Fruit fly (Drosophila melanogaster) whole organism, embryonic: ENCODE data around the gene CG14220.

Experiments used
- Atf6 ChIP-seq: fragments of 200-800 bp; sonication (Bioruptor generic); IDR thresholded peaks from 2 replicates; pipeline ENCODE4 v1.3.6; 2022; ENCODE audit warnings: missing biosample characterization, missing genetic modification characterization
- BEAF-32 ChIP-seq: fragments of 200-800 bp; sonication (Bioruptor generic); optimal IDR thresholded peaks from 3 replicates; lab custom pipeline; 2017; ENCODE audit warnings: missing biosample characterization, missing genetic modification characterization, mild to moderate bottlenecking, moderate library complexity, missing genetic modification reagents
- Blimp-1 ChIP-seq: fragments of 200-800 bp; sonication (Bioruptor generic); optimal IDR thresholded peaks from 3 replicates; lab custom pipeline; 2018; ENCODE audit warnings: missing biosample characterization, missing genetic modification characterization, mild to moderate bottlenecking, moderate library complexity, missing genetic modification reagents
- CG10543 ChIP-seq: fragments of 200-800 bp; sonication (Bioruptor generic); optimal IDR thresholded peaks from 3 replicates; lab custom pipeline; 2017; ENCODE audit warnings: missing biosample characterization, mild to moderate bottlenecking, missing genetic modification characterization, moderate library complexity
- CG11398 ChIP-seq: fragments of 200-800 bp; sonication (Bioruptor generic); optimal IDR thresholded peaks from 2 replicates; lab custom pipeline; 2016; ENCODE audit warnings: missing biosample characterization, missing genetic modification characterization
- CG11560 ChIP-seq: fragments of 200-800 bp; sonication (Bioruptor generic); IDR thresholded peaks from 3 replicates; pipeline ENCODE4 v1.3.6; 2022; ENCODE audit warnings: missing biosample characterization, missing genetic modification characterization
- CG11696 ChIP-seq: fragments of 200-800 bp; sonication (Bioruptor generic); IDR thresholded peaks from 2 replicates; pipeline ENCODE4 v1.3.6; 2022; ENCODE audit warnings: missing biosample characterization, missing genetic modification characterization
- CG12236 ChIP-seq: fragments of 200-800 bp; sonication (Bioruptor generic); optimal IDR thresholded peaks from 2 replicates; lab custom pipeline; 2016; ENCODE audit warnings: missing biosample characterization, missing genetic modification characterization
- CG12299 ChIP-seq: fragments of 200-800 bp; sonication (Bioruptor generic); optimal IDR thresholded peaks from 2 replicates; lab custom pipeline; 2018; ENCODE audit warnings: missing biosample characterization, mild to moderate bottlenecking, missing genetic modification characterization
- CG1233 ChIP-seq: fragments of 200-800 bp; sonication (Bioruptor generic); optimal IDR thresholded peaks from 4 replicates; lab custom pipeline; 2018; ENCODE audit warnings: missing biosample characterization, mild to moderate bottlenecking, missing genetic modification characterization
- CG12744 ChIP-seq: fragments of 200-800 bp; sonication (Bioruptor generic); optimal IDR thresholded peaks from 2 replicates; lab custom pipeline; 2016; ENCODE audit warnings: missing biosample characterization, missing genetic modification characterization
- CG14014 ChIP-seq: fragments of 200-800 bp; sonication (Bioruptor generic); IDR thresholded peaks from 2 replicates; pipeline ENCODE4 v1.3.6; 2022; ENCODE audit warnings: missing biosample characterization, missing genetic modification characterization
- CG16813 ChIP-seq: fragments of 200-800 bp; sonication (Bioruptor generic); IDR thresholded peaks from 3 replicates; pipeline ENCODE4 v1.3.6; 2022; ENCODE audit warnings: missing biosample characterization, missing genetic modification characterization; ENCODE audit not compliant: partially characterized antibody
- CG1832 ChIP-seq: fragments of 200-800 bp; sonication (Bioruptor generic); optimal IDR thresholded peaks from 2 replicates; lab custom pipeline; 2017; ENCODE audit warnings: missing biosample characterization, mild to moderate bottlenecking, missing genetic modification characterization, inconsistent platforms
- CG31224 ChIP-seq: fragments of 200-800 bp; sonication (Bioruptor generic); IDR thresholded peaks from 2 replicates; pipeline ENCODE4 v1.3.6; 2022; ENCODE audit warnings: missing biosample characterization, missing genetic modification characterization
- CG5953 ChIP-seq: fragments of 200-800 bp; sonication (Bioruptor generic); IDR thresholded peaks from 2 replicates; pipeline ENCODE4 v1.3.6; 2022; ENCODE audit warnings: missing biosample characterization, missing genetic modification characterization
- CG6791 ChIP-seq: fragments of 200-800 bp; sonication (Bioruptor generic); IDR thresholded peaks from 3 replicates; pipeline ENCODE4 v1.3.6; 2022; ENCODE audit warnings: missing biosample characterization, missing genetic modification characterization; ENCODE audit not compliant: partially characterized antibody
- CG9437 ChIP-seq: fragments of 200-800 bp; sonication (Bioruptor generic); optimal IDR thresholded peaks from 2 replicates; lab custom pipeline; 2018; ENCODE audit warnings: missing biosample characterization, mild to moderate bottlenecking, missing genetic modification characterization
- CkIIα-i1 ChIP-seq: fragments of 200-800 bp; sonication (Bioruptor generic); IDR thresholded peaks from 2 replicates; pipeline ENCODE4 v1.3.6; 2022; ENCODE audit warnings: missing biosample characterization, missing genetic modification characterization
- D ChIP-seq, 2 experiments: fragments of 200-800 bp in 1 of 2; fragments of >200 bp in 1 of 2; sonication (Bioruptor generic) in 1 of 2; optimal IDR thresholded peaks; 2 replicates in 1 of 2; 3 replicates in 1 of 2; lab custom pipeline; 2017; ENCODE audit warnings: mild to moderate bottlenecking in 1 of 2, missing biosample characterization in 1 of 2, missing genetic modification characterization in 1 of 2, missing genetic modification reagents in 1 of 2
- Dfd ChIP-seq, 2 experiments: fragments of >200 bp; optimal IDR thresholded peaks; 2 replicates each; lab custom pipeline; 2017; ENCODE audit warnings: missing biosample characterization in 2 of 2, missing genetic modification characterization in 2 of 2
- Dll ChIP-seq: fragments of 200-800 bp; sonication (Bioruptor generic); IDR thresholded peaks from 4 replicates; pipeline ENCODE4 v1.3.6; 2022; ENCODE audit warnings: missing biosample characterization, missing genetic modification characterization; ENCODE audit not compliant: partially characterized antibody
- E2f1 ChIP-seq: fragments of 200-800 bp; sonication (Bioruptor generic); IDR thresholded peaks from 2 replicates; pipeline ENCODE4 v1.3.6; 2022; ENCODE audit warnings: missing biosample characterization, missing genetic modification characterization
- Fer3 ChIP-seq: fragments of 200-800 bp; sonication (Bioruptor generic); optimal IDR thresholded peaks from 2 replicates; lab custom pipeline; 2018; ENCODE audit warnings: missing biosample characterization, mild to moderate bottlenecking, missing genetic modification characterization, moderate library complexity
- GATAe ChIP-seq: fragments of 200-800 bp; sonication (Bioruptor generic); conservative IDR thresholded peaks from 2 replicates; pipeline ENCODE4 v1.3.6; 2022; ENCODE audit warnings: missing biosample characterization, missing genetic modification characterization
- Gug ChIP-seq: fragments of 200-800 bp; sonication (Bioruptor generic); IDR thresholded peaks from 4 replicates; pipeline ENCODE4 v1.3.6; 2022; ENCODE audit warnings: missing biosample characterization, missing genetic modification characterization
- HmgZ ChIP-seq: fragments of 200-800 bp; sonication (Bioruptor generic); optimal IDR thresholded peaks from 2 replicates; lab custom pipeline; 2018; ENCODE audit warnings: missing biosample characterization, mild to moderate bottlenecking, missing genetic modification characterization
- Hr39 ChIP-seq: fragments of >200 bp; optimal IDR thresholded peaks from 2 replicates; lab custom pipeline; 2017
- Lhr ChIP-seq: fragments of 200-800 bp; sonication (Bioruptor generic); optimal IDR thresholded peaks from 3 replicates; lab custom pipeline; 2017; ENCODE audit warnings: mild to moderate bottlenecking, missing biosample characterization, missing genetic modification reagents, missing genetic modification characterization
- NfI ChIP-seq: fragments of 200-800 bp; sonication (Bioruptor generic); optimal IDR thresholded peaks from 3 replicates; lab custom pipeline; 2018; ENCODE audit warnings: missing biosample characterization, mild to moderate bottlenecking, missing genetic modification characterization, moderate library complexity
- Opbp ChIP-seq: fragments of 200-800 bp; sonication (Bioruptor generic); IDR thresholded peaks from 3 replicates; pipeline ENCODE4 v1.3.6; 2022; ENCODE audit warnings: missing biosample characterization, missing genetic modification characterization; ENCODE audit not compliant: partially characterized antibody
- Rfx ChIP-seq: fragments of 200-800 bp; sonication (Bioruptor generic); IDR thresholded peaks from 2 replicates; pipeline ENCODE4 v1.3.6; 2022; ENCODE audit warnings: missing biosample characterization, missing genetic modification characterization
- Sin3A ChIP-seq: fragments of >200 bp; optimal IDR thresholded peaks from 2 replicates; lab custom pipeline; 2018
- ash1 ChIP-seq: fragments of 200-800 bp; sonication (Bioruptor generic); optimal IDR thresholded peaks from 2 replicates; lab custom pipeline; 2018; ENCODE audit warnings: missing biosample characterization, mild to moderate bottlenecking, missing genetic modification characterization
- bab2 ChIP-seq: fragments of 200-800 bp; sonication (Bioruptor generic); optimal IDR thresholded peaks from 2 replicates; lab custom pipeline; 2016; ENCODE audit warnings: missing biosample characterization, missing genetic modification characterization
- ci ChIP-seq: fragments of 200-800 bp; sonication (Bioruptor generic); IDR thresholded peaks from 3 replicates; pipeline ENCODE4 v1.3.6; 2022; ENCODE audit warnings: missing biosample characterization, missing genetic modification characterization
- croc ChIP-seq: fragments of 200-800 bp; sonication (Bioruptor generic); conservative IDR thresholded peaks from 3 replicates; pipeline ENCODE4 v1.3.6; 2022; ENCODE audit warnings: missing biosample characterization, missing genetic modification characterization
- dpn ChIP-seq, 2 experiments: fragments of 200-800 bp; sonication (Bioruptor generic); optimal IDR thresholded peaks; 3 replicates each; lab custom pipeline; 2016; ENCODE audit warnings: missing biosample characterization in 2 of 2, missing genetic modification characterization in 2 of 2
- eyg ChIP-seq: fragments of 200-800 bp; sonication (Bioruptor generic); optimal IDR thresholded peaks from 3 replicates; lab custom pipeline; 2016; ENCODE audit warnings: missing biosample characterization, missing genetic modification characterization
- kah ChIP-seq: fragments of 200-800 bp; sonication (Bioruptor generic); optimal IDR thresholded peaks from 2 replicates; lab custom pipeline; 2018; ENCODE audit warnings: missing biosample characterization, mild to moderate bottlenecking, missing genetic modification characterization
- lmd ChIP-seq: fragments of 200-800 bp; sonication (Bioruptor generic); IDR thresholded peaks from 2 replicates; pipeline ENCODE4 v1.3.6; 2022; ENCODE audit warnings: missing biosample characterization, missing genetic modification characterization
- org-1 ChIP-seq: fragments of 200-800 bp; sonication (Bioruptor generic); optimal IDR thresholded peaks from 2 replicates; lab custom pipeline; 2017; ENCODE audit warnings: missing biosample characterization, missing genetic modification characterization
- pb ChIP-seq: fragments of 200-800 bp; sonication (Bioruptor generic); optimal IDR thresholded peaks from 3 replicates; lab custom pipeline; 2016; ENCODE audit warnings: missing biosample characterization, missing genetic modification characterization
- pho ChIP-seq: fragments of 200-800 bp; sonication (Bioruptor generic); optimal IDR thresholded peaks from 2 replicates; lab custom pipeline; 2016; ENCODE audit warnings: missing biosample characterization, missing genetic modification characterization
- psq ChIP-seq: fragments of 200-800 bp; sonication (Bioruptor generic); optimal IDR thresholded peaks from 2 replicates; lab custom pipeline; 2017; ENCODE audit warnings: missing biosample characterization, missing genetic modification characterization
- ro ChIP-seq: fragments of 200-800 bp; sonication (Bioruptor generic); IDR thresholded peaks from 2 replicates; pipeline ENCODE4 v1.3.6; 2022; ENCODE audit warnings: missing biosample characterization, missing genetic modification characterization
- sob ChIP-seq: fragments of 200-800 bp; sonication (Bioruptor generic); IDR thresholded peaks from 2 replicates; pipeline ENCODE4 v1.3.6; 2022; ENCODE audit warnings: missing biosample characterization, missing genetic modification characterization
- ssp ChIP-seq: fragments of 200-800 bp; sonication (Bioruptor generic); IDR thresholded peaks from 2 replicates; pipeline ENCODE4 v1.3.6; 2022; ENCODE audit warnings: missing biosample characterization, missing genetic modification characterization
- toy ChIP-seq: fragments of 200-800 bp; sonication (Bioruptor generic); IDR thresholded peaks from 2 replicates; pipeline ENCODE4 v1.3.6; 2022; ENCODE audit warnings: missing biosample characterization, missing genetic modification characterization
- usp ChIP-seq: fragments of >200 bp; optimal IDR thresholded peaks from 2 replicates; lab custom pipeline; 2017; ENCODE audit warnings: missing biosample characterization, missing genetic modification characterization
- zen2 ChIP-seq: fragments of 200-800 bp; sonication (Bioruptor generic); IDR thresholded peaks from 3 replicates; pipeline ENCODE4 v1.3.6; 2022; ENCODE audit warnings: missing biosample characterization, missing genetic modification characterization; ENCODE audit not compliant: partially characterized antibody

The CG14220 gene

DNA sequence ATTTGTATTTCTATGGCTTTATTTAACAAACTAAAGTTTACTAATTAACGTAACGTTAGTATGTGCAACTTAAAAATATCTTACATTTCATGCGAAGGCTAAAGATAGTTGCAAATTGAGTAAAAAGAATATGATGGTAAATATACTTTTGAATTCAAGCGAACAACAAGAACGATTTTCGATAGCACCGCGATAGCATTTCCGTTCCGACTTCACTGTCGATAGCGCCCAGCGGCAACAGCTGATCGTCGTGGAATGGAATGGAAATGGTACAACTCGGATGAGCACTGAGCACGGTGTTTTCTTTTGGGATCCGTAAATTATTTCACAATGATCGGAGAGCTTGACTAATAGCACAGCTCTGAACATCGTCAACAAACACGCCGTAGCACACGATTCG, 11.8 kb upstream of the CG14220 start (continued):
- TF ChIP-seq NfI (GFP tag; lab: Kevin White, UChicago) (peak; percentile 78), BEAF-32 (GFP tag; lab: Kevin White, UChicago) (peak; percentile 48), CG31224 (GFP tag; lab: Robert Waterston, UW) (no peak), toy (GFP tag; lab: Robert Waterston, UW) (no peak), HmgZ (tag; lab: Kevin White, UChicago) (peak; percentile 72), ash1 (GFP tag; lab: Kevin White, UChicago) (peak; percentile 30), Gug (no peak), CkIIα-i1 (GFP tag; lab: Robert Waterston, UW) (no peak), lmd (GFP tag; lab: Robert Waterston, UW) (no peak), croc (GFP tag; lab: Robert Waterston, UW) (no peak), kah (GFP tag; lab: Kevin White, UChicago) (peak; percentile 41), CG11398 (no peak), Dll (GFP tag; lab: Robert Waterston, UW) (peak; percentile 53; the same call in 1 of the 4 replicates), Hr39 (lab: Kevin White, UChicago) (no peak), usp (no peak), CG6791 (peak; percentile 44; the same call in 1 of the 3 replicates), CG11560 (tag; lab: Robert Waterston, UW) (no peak), CG10543 (GFP tag; lab: Kevin White, UChicago) (peak; percentile 68), Blimp-1 (GFP tag; lab: Kevin White, UChicago) (no peak), ci (GFP tag; lab: Robert Waterston, UW) (peak; percentile 89), CG12744 (GFP tag; lab: Kevin White, UChicago) (no peak), ssp (no peak), Lhr (GFP tag; lab: Kevin White, UChicago) (peak; percentile 13), CG16813 (GFP tag; lab: Robert Waterston, UW) (0 out of 3 replicates have a peak, but pooled peaks have one; percentile 33), CG12299 (tag; lab: Kevin White, UChicago) (peak; percentile 43), org-1 (peak; percentile 29), Opbp (GFP tag; lab: Robert Waterston, UW) (peak; percentile 17; the same call in 1 of the 3 replicates), GATAe (GFP tag; lab: Robert Waterston, UW) (no peak), Atf6 (GFP tag; lab: Robert Waterston, UW) (peak; percentile 38; the same call in 1 of the 2 replicates), zen2 (GFP tag; lab: Robert Waterston, UW) (peak; percentile 64; the same call in 2 of the 3 replicates), Sin3A (lab: Kevin White, UChicago) (no peak), CG1233 (peak; percentile 71), sob (GFP tag; lab: Robert Waterston, UW) (peak; percentile 43; the same call in 1 of the 2 replicates), Dfd (GFP tag; optimal IDR thresholded peaks at IDR 0.05; lab: Kevin White, UChicago) (no peak), CG1832 (GFP tag; lab: Kevin White, UChicago) (no peak), pho (GFP tag; lab: Kevin White, UChicago) (no peak), CG11696 (GFP tag; lab: Robert Waterston, UW) (no peak), dpn (GFP tag; optimal IDR thresholded peaks at IDR 0.05; lab: Kevin White, UChicago) (peak in 1 of 2 experiments; percentile 43), E2f1 (GFP tag; lab: Robert Waterston, UW) (no peak), psq (GFP tag; lab: Kevin White, UChicago) (no peak), CG5953 (GFP tag; lab: Robert Waterston, UW) (no peak), eyg (GFP tag; lab: Kevin White, UChicago) (peak; percentile 41), D (optimal IDR thresholded peaks at IDR 0.05; lab: Kevin White, UChicago) (no peak), D (GFP tag; optimal IDR thresholded peaks at IDR 0.05; lab: Kevin White, UChicago) (peak; percentile 18), CG9437 (GFP tag; lab: Kevin White, UChicago) (peak; percentile 17), Fer3 (tag; lab: Kevin White, UChicago) (peak; percentile 68), ro (no peak), pb (GFP tag; lab: Kevin White, UChicago) (peak; percentile 57), bab2 (GFP tag; lab: Kevin White, UChicago) (no peak), CG14014 (GFP tag; lab: Robert Waterston, UW) (peak; percentile 14; the same call in 1 of the 2 replicates), CG12236 (GFP tag; lab: Kevin White, UChicago) (peak; percentile 20), Rfx (GFP tag; lab: Robert Waterston, UW) (peak; percentile 66; the same call in 1 of the 2 replicates)
